Fruit fly (Drosophila melanogaster): ENCODE results near the gene CG42853.

CG42853 gene

dm6 chr3L:18114038-18114926, 7.5 kb downstream of the CG42853 start (continued):
- no peak; the same call in none of the 2 replicates for TF ChIP-seq vvl (GFP tag; IDR thresholded peaks at IDR 0.05)
- no peak for TF ChIP-seq CG4617 (GFP tag; optimal IDR thresholded peaks at IDR 0.05; ENCODE audit: borderline replicate concordance)
- no peak for TF ChIP-seq CG14441 (GFP tag; IDR thresholded peaks at IDR 0.05)
- TF ChIP-seq unpg (GFP tag; optimal IDR thresholded peaks at IDR 0.05): peak; percentile 40
- peak; percentile 68 for TF ChIP-seq CG10543 (GFP tag; optimal IDR thresholded peaks at IDR 0.05)
- peak; percentile 15 for TF ChIP-seq CG18619 (GFP tag; optimal IDR thresholded peaks at IDR 0.05)
- TF ChIP-seq nerfin-1 (tag; optimal IDR thresholded peaks at IDR 0.05): no peak
- peak; percentile 30 for TF ChIP-seq Fer3 (tag; optimal IDR thresholded peaks at IDR 0.05)
- TF ChIP-seq Hmr (GFP tag; optimal IDR thresholded peaks at IDR 0.05): peak; percentile 65
- no peak for TF ChIP-seq CG12299 (tag; optimal IDR thresholded peaks at IDR 0.05)
- TF ChIP-seq Dfd (GFP tag; optimal IDR thresholded peaks at IDR 0.05): no peak
- TF ChIP-seq Atf3 (GFP tag; optimal IDR thresholded peaks at IDR 0.05): no peak
- TF ChIP-seq tgo (GFP tag; IDR thresholded peaks at IDR 0.05): peak; percentile 22; the same call in 2 of the 3 replicates
- no peak for TF ChIP-seq CG11560 (tag; IDR thresholded peaks at IDR 0.05)
- peak; percentile 55 for TF ChIP-seq nmo (GFP tag; optimal IDR thresholded peaks at IDR 0.05)
- TF ChIP-seq CG2116 (GFP tag; optimal IDR thresholded peaks at IDR 0.05): peak; percentile 20
- TF ChIP-seq GATAe (GFP tag; conservative IDR thresholded peaks at IDR 0.05): no peak
- TF ChIP-seq B-H1 (GFP tag; IDR thresholded peaks at IDR 0.05): no peak
- TF ChIP-seq pros (GFP tag; optimal IDR thresholded peaks at IDR 0.05): no peak
- TF ChIP-seq D (optimal IDR thresholded peaks at IDR 0.05): no peak
- TF ChIP-seq D (GFP tag; optimal IDR thresholded peaks at IDR 0.05): no peak
- peak; percentile 3 for TF ChIP-seq CG12744 (GFP tag; optimal IDR thresholded peaks at IDR 0.05)
- no peak for TF ChIP-seq Vsx1 (GFP tag; optimal IDR thresholded peaks at IDR 0.05)
- peak; percentile 49 for TF ChIP-seq CG12219 (GFP tag; optimal IDR thresholded peaks at IDR 0.05)
- peak; percentile 63 for TF ChIP-seq CG12391 (tag; optimal IDR thresholded peaks at IDR 0.05)
- TF ChIP-seq ase (GFP tag; IDR thresholded peaks at IDR 0.05): no peak; the same call in 1 of the 3 replicates
- TF ChIP-seq bowl (GFP tag; IDR thresholded peaks at IDR 0.05): peak; percentile 48; the same call in 1 of the 2 replicates
- no peak for TF ChIP-seq CG1792 (GFP tag; optimal IDR thresholded peaks at IDR 0.05)
- TF ChIP-seq Sry-β (GFP tag; optimal IDR thresholded peaks at IDR 0.05): no peak
- TF ChIP-seq CG16815 (GFP tag; optimal IDR thresholded peaks at IDR 0.05): no peak
- TF ChIP-seq sob (GFP tag; IDR thresholded peaks at IDR 0.05): no peak
- TF ChIP-seq Ptx1 (GFP tag; IDR thresholded peaks at IDR 0.05): peak; percentile 32; the same call in 1 of the 2 replicates
- TF ChIP-seq bab2 (GFP tag; optimal IDR thresholded peaks at IDR 0.05): peak; percentile 18
- TF ChIP-seq gt (GFP tag; IDR thresholded peaks at IDR 0.05): no peak
- TF ChIP-seq CG5245 (GFP tag; optimal IDR thresholded peaks at IDR 0.05): peak; percentile 35
- TF ChIP-seq CG4854 (GFP tag; optimal IDR thresholded peaks at IDR 0.05): no peak
- no peak for TF ChIP-seq CG9215 (GFP tag; IDR thresholded peaks at IDR 0.05)
- peak; percentile 9 for TF ChIP-seq Myb (GFP tag; optimal IDR thresholded peaks at IDR 0.05)
- no peak for TF ChIP-seq knrl (GFP tag; IDR thresholded peaks at IDR 0.05; ENCODE audit: partially characterized antibody)
- no peak for TF ChIP-seq eve (GFP tag; optimal IDR thresholded peaks at IDR 0.05)
- no peak for TF ChIP-seq CG11093 (GFP tag; IDR thresholded peaks at IDR 0.05)
- no peak for TF ChIP-seq CG8359 (GFP tag; optimal IDR thresholded peaks at IDR 0.05; ENCODE audit: borderline replicate concordance)
- peak; percentile 69 for TF ChIP-seq CG11247 (GFP tag; IDR thresholded peaks at IDR 0.05)
- peak; percentile 84 for TF ChIP-seq lab (GFP tag; optimal IDR thresholded peaks at IDR 0.05)
- TF ChIP-seq Rx (GFP tag; IDR thresholded peaks at IDR 0.05): no peak
- no peak for TF ChIP-seq ab (GFP tag; optimal IDR thresholded peaks at IDR 0.05)
- no peak for TF ChIP-seq hth (optimal IDR thresholded peaks at IDR 0.05)
- no peak for TF ChIP-seq Hr39 (optimal IDR thresholded peaks at IDR 0.05)
- no peak for TF ChIP-seq CG9727 (GFP tag; optimal IDR thresholded peaks at IDR 0.05)
- TF ChIP-seq CG43689 (GFP tag; IDR thresholded peaks at IDR 0.05): no peak

Data from whole organism, embryonic.